Fruit fly (Drosophila melanogaster): ENCODE data around the gene Nepl5.

The Nepl5 gene

DNA sequence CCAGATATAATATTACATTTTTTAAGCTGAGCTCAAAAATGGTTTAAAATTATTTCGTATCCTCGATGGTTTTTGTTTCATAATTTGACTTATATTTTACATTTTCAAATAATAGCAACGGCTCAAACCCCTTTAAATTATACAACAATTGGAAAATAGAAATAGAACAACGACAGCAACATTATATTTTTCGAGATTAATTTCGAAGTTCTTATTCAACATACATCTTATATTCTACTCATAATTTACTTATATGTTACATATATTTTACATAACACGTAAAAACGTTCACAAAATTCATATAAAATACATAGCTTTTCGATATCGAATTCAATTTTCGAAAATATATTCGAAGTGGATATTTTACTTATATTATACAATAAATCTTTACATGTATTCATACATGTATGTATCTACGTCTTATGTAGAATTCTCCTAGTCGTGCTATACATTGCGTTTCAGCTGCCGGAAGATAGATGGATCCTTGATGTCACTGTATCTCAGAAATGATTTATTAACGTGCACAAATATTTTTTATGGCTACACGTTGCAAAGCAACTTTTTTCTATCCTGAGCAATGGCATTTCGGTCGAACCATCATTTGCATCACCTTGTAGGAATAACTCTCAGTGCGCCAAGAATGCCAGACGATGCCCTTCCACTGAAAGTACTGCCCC is 24.2 kb upstream of the Nepl5 start (continued):
- TF ChIP-seq cg (GFP tag; optimal IDR thresholded peaks at IDR 0.05), result no peak
- TF ChIP-seq BtbVII (GFP tag; optimal IDR thresholded peaks at IDR 0.05), result no peak
- no peak for TF ChIP-seq sqz (GFP tag; optimal IDR thresholded peaks at IDR 0.05)
- peak; percentile 33 for TF ChIP-seq CG6254 (GFP tag; optimal IDR thresholded peaks at IDR 0.05)
- no peak for TF ChIP-seq tgo (GFP tag; IDR thresholded peaks at IDR 0.05)
- TF ChIP-seq ATbp (GFP tag; optimal IDR thresholded peaks at IDR 0.05), result no peak
- no peak; the same call in 2 of the 3 replicates for TF ChIP-seq sr (GFP tag; IDR thresholded peaks at IDR 0.05)
- TF ChIP-seq CG4404 (GFP tag; IDR thresholded peaks at IDR 0.05), result no peak
- 0 out of 2 replicates have a peak, but pooled peaks have one; percentile 28 for TF ChIP-seq Oaz (GFP tag; IDR thresholded peaks at IDR 0.05)
- TF ChIP-seq Sin3A (optimal IDR thresholded peaks at IDR 0.05), result no peak
- TF ChIP-seq Mad (GFP tag; optimal IDR thresholded peaks at IDR 0.05), result no peak
- TF ChIP-seq CG30020 (tag; optimal IDR thresholded peaks at IDR 0.05), result no peak
- peak; percentile 89 for TF ChIP-seq Med (GFP tag)
- peak; percentile 14 for TF ChIP-seq B-H2 (GFP tag; optimal IDR thresholded peaks at IDR 0.05)
- TF ChIP-seq HLH54F (GFP tag; optimal IDR thresholded peaks at IDR 0.05), result no peak
- no peak for TF ChIP-seq CG8089 (GFP tag; optimal IDR thresholded peaks at IDR 0.05)
- TF ChIP-seq CG8924 (tag; optimal IDR thresholded peaks at IDR 0.05), result no peak
- TF ChIP-seq al (GFP tag; IDR thresholded peaks at IDR 0.05), result no peak
- peak; percentile 9 for TF ChIP-seq CG8290 (GFP tag; optimal IDR thresholded peaks at IDR 0.05)
- TF ChIP-seq CG8290 (tag; optimal IDR thresholded peaks at IDR 0.05), result peak in 1 of 2 experiments; percentile 58
- TF ChIP-seq vvl (GFP tag; IDR thresholded peaks at IDR 0.05), result peak; percentile 29; the same call in 1 of the 2 replicates
- no peak for TF ChIP-seq CG43689 (GFP tag; IDR thresholded peaks at IDR 0.05)
- no peak for TF ChIP-seq pzg (GFP tag; optimal IDR thresholded peaks at IDR 0.05)
- no peak for TF ChIP-seq br (optimal IDR thresholded peaks at IDR 0.05)
- no peak for TF ChIP-seq repo (GFP tag; optimal IDR thresholded peaks at IDR 0.05)
- peak; percentile 34 for TF ChIP-seq Nf-YB (GFP tag; optimal IDR thresholded peaks at IDR 0.05)
- peak; percentile 68; the same call in 2 of the 3 replicates for TF ChIP-seq CG17361 (GFP tag; IDR thresholded peaks at IDR 0.05)
- no peak for TF ChIP-seq CG14014 (GFP tag; IDR thresholded peaks at IDR 0.05)
- TF ChIP-seq Hmr (GFP tag; optimal IDR thresholded peaks at IDR 0.05), result peak; percentile 30
- TF ChIP-seq pum (GFP tag; optimal IDR thresholded peaks at IDR 0.05), result no peak
- peak; percentile 58 for TF ChIP-seq Meics (GFP tag; optimal IDR thresholded peaks at IDR 0.05)
- TF ChIP-seq pho (GFP tag; optimal IDR thresholded peaks at IDR 0.05), result no peak
- TF ChIP-seq Vsx1 (GFP tag; optimal IDR thresholded peaks at IDR 0.05), result peak; percentile 13
- TF ChIP-seq CG18599 (GFP tag; optimal IDR thresholded peaks at IDR 0.05), result peak; percentile 52
- TF ChIP-seq Hsf (GFP tag; optimal IDR thresholded peaks at IDR 0.05), result peak; percentile 46
- no peak for TF ChIP-seq ro (GFP tag; IDR thresholded peaks at IDR 0.05)
- TF ChIP-seq Sox102F (GFP tag; optimal IDR thresholded peaks at IDR 0.05), result peak; percentile 53
- peak; percentile 51 for TF ChIP-seq CG9932 (GFP tag; IDR thresholded peaks at IDR 0.05)
- TF ChIP-seq CG3407 (GFP tag; optimal IDR thresholded peaks at IDR 0.05), result peak; percentile 7
- peak; percentile 28 for TF ChIP-seq gsb-n (tag; optimal IDR thresholded peaks at IDR 0.05)
- peak; percentile 2 for TF ChIP-seq CG31388 (GFP tag; optimal IDR thresholded peaks at IDR 0.05)
- peak; percentile 69; the same call in 2 of the 3 replicates for TF ChIP-seq zfh1 (GFP tag; IDR thresholded peaks at IDR 0.05)
- TF ChIP-seq sd (tag; optimal IDR thresholded peaks at IDR 0.05), result no peak
- no peak for TF ChIP-seq oc (tag; optimal IDR thresholded peaks at IDR 0.05)
- TF ChIP-seq Sry-δ (GFP tag; optimal IDR thresholded peaks at IDR 0.05), result no peak
- TF ChIP-seq Tbp (GFP tag; optimal IDR thresholded peaks at IDR 0.05), result no peak
- TF ChIP-seq CG8478 (optimal IDR thresholded peaks at IDR 0.05), result no peak
- TF ChIP-seq CG15601 (tag; optimal IDR thresholded peaks at IDR 0.05), result peak; percentile 65
- no peak for TF ChIP-seq sisA (GFP tag; IDR thresholded peaks at IDR 0.05)
- TF ChIP-seq Spps (tag; optimal IDR thresholded peaks at IDR 0.05), result no peak
- TF ChIP-seq otp (GFP tag; IDR thresholded peaks at IDR 0.05), result 0 out of 3 replicates have a peak, but pooled peaks have one; percentile 26
- TF ChIP-seq HLH3B (GFP tag; IDR thresholded peaks at IDR 0.05), result peak; percentile 10; the same call in 1 of the 2 replicates

Measured in whole organism, embryonic.